Worm (Caenorhabditis elegans): ENCODE measurements around the gene ctsa-4.1.

ce11 chrII:6320655-6321388, 46.0 kb upstream of the ctsa-4.1 start, which contains the start of gene efr-3:
- TF ChIP-seq lin-15B (tag; optimal IDR thresholded peaks at IDR 0.05) = peak; percentile 62
- peak; percentile 63 for TF ChIP-seq nfya-1 (tag; optimal IDR thresholded peaks at IDR 0.05; ENCODE audit: insufficient read depth)
- no peak for TF ChIP-seq fos-1 (tag; optimal IDR thresholded peaks at IDR 0.05)
- TF ChIP-seq ztf-4 (tag; optimal IDR thresholded peaks at IDR 0.05) = no peak
- no peak for TF ChIP-seq mdl-1 (tag; optimal IDR thresholded peaks at IDR 0.05)
- peak; percentile 71 for TF ChIP-seq pha-4 (tag; optimal IDR thresholded peaks at IDR 0.05)
- no peak for TF ChIP-seq ceh-9 (tag; optimal IDR thresholded peaks at IDR 0.05)
- TF ChIP-seq unc-39 (tag; optimal IDR thresholded peaks at IDR 0.05) = no peak
- TF ChIP-seq fkh-10 (GFP tag; optimal IDR thresholded peaks at IDR 0.05) = no peak
- no peak for TF ChIP-seq skn-1 (tag; optimal IDR thresholded peaks at IDR 0.05)
- TF ChIP-seq elt-1 (tag; optimal IDR thresholded peaks at IDR 0.05) = no peak
- no peak for TF ChIP-seq nhr-77 (tag; optimal IDR thresholded peaks at IDR 0.05)
- TF ChIP-seq egl-5 (tag; optimal IDR thresholded peaks at IDR 0.05) = no peak

All from whole organism, L3 larva.